Worm (Caenorhabditis elegans): ENCODE data around the gene wrt-2.

wrt-2 gene

ce11 chrX:3099832-3100231 is 5.7 kb upstream of the wrt-2 start, which contains the start of gene sec-3 (continued):
- TF ChIP-seq pqm-1 (tag; optimal IDR thresholded peaks at IDR 0.05), result peak; percentile 49
- TF ChIP-seq ceh-32 (tag; optimal IDR thresholded peaks at IDR 0.05; ENCODE audit: poor library complexity), result no peak
- peak; percentile 98 for TF ChIP-seq aha-1 (tag)
- TF ChIP-seq lin-29 (GFP tag; IDR thresholded peaks at IDR 0.05), result peak; percentile 53; the same call in 1 of the 2 replicates
- TF ChIP-seq unc-39 (tag; optimal IDR thresholded peaks at IDR 0.05), result no peak
- 0 out of 2 replicates have a peak, but pooled peaks have one; percentile 17 for TF ChIP-seq ctbp-1 (GFP tag; IDR thresholded peaks at IDR 0.05)
- no peak for TF ChIP-seq T20F7.1 (GFP tag; optimal IDR thresholded peaks at IDR 0.05)
- no peak for TF ChIP-seq dmd-8 (GFP tag; IDR thresholded peaks at IDR 0.05)
- TF ChIP-seq ces-1 (GFP tag; optimal IDR thresholded peaks at IDR 0.05), result no peak
- peak; percentile 63; the same call in 1 of the 2 replicates for TF ChIP-seq nhr-42 (GFP tag; IDR thresholded peaks at IDR 0.05)
- TF ChIP-seq T26A8.4 (GFP tag; IDR thresholded peaks at IDR 0.05), result peak; percentile 85
- TF ChIP-seq Y105C5A.15 (GFP tag; IDR thresholded peaks at IDR 0.05), result no peak
- TF ChIP-seq sdz-12 (GFP tag; optimal IDR thresholded peaks at IDR 0.05), result no peak
- TF ChIP-seq mes-2 (tag; optimal IDR thresholded peaks at IDR 0.05; ENCODE audit: poor library complexity, severe bottlenecking), result peak; percentile 93
- TF ChIP-seq fkh-10 (GFP tag; optimal IDR thresholded peaks at IDR 0.05), result peak; percentile 60
- TF ChIP-seq nhr-237 (tag; optimal IDR thresholded peaks at IDR 0.05), result no peak
- TF ChIP-seq egl-43 (GFP tag; IDR thresholded peaks at IDR 0.05), result no peak
- TF ChIP-seq zip-11 (GFP tag; IDR thresholded peaks at IDR 0.05), result no peak
- no peak for TF ChIP-seq lir-3 (tag; optimal IDR thresholded peaks at IDR 0.05)
- peak; percentile 84 for TF ChIP-seq lin-13 (GFP tag; optimal IDR thresholded peaks at IDR 0.05)
- TF ChIP-seq ZK337.2 (GFP tag; IDR thresholded peaks at IDR 0.05), result no peak
- TF ChIP-seq pha-4 (GFP tag; IDR thresholded peaks at IDR 0.05), result peak; percentile 55
- TF ChIP-seq pha-4 (tag; optimal IDR thresholded peaks at IDR 0.05), result peak; percentile 88
- TF ChIP-seq duxl-1 (tag; optimal IDR thresholded peaks at IDR 0.05; ENCODE audit: poor library complexity), result peak; percentile 85
- TF ChIP-seq nhr-6 (tag; optimal IDR thresholded peaks at IDR 0.05), result peak; percentile 73
- peak; percentile 80 for TF ChIP-seq dmd-6 (GFP tag; IDR thresholded peaks at IDR 0.05)
- TF ChIP-seq lim-7 (GFP tag; IDR thresholded peaks at IDR 0.05), result no peak
- TF ChIP-seq zfp-3 (GFP tag; conservative IDR thresholded peaks at IDR 0.05), result peak; percentile 68
- no peak for TF ChIP-seq unc-130 (GFP tag; optimal IDR thresholded peaks at IDR 0.05)
- TF ChIP-seq vab-7 (GFP tag; IDR thresholded peaks at IDR 0.05), result peak; percentile 19; the same call in 1 of the 2 replicates
- TF ChIP-seq cey-2 (tag; optimal IDR thresholded peaks at IDR 0.05; ENCODE audit: borderline replicate concordance, insufficient read depth), result no peak
- TF ChIP-seq hlh-30 (tag; optimal IDR thresholded peaks at IDR 0.05; ENCODE audit: insufficient read depth), result peak; percentile 88
- TF ChIP-seq ceh-28 (tag; optimal IDR thresholded peaks at IDR 0.05), result no peak
- TF ChIP-seq ceh-82 (tag; optimal IDR thresholded peaks at IDR 0.05), result no peak
- peak; percentile 53; the same call in 1 of the 2 replicates for TF ChIP-seq tra-1 (GFP tag; IDR thresholded peaks at IDR 0.05)
- TF ChIP-seq madf-9 (GFP tag; conservative IDR thresholded peaks at IDR 0.05), result no peak
- TF ChIP-seq skn-1 (tag; optimal IDR thresholded peaks at IDR 0.05), result no peak
- TF ChIP-seq ztf-11 (tag; optimal IDR thresholded peaks at IDR 0.05), result no peak
- peak; percentile 80 for TF ChIP-seq spr-1 (tag; optimal IDR thresholded peaks at IDR 0.05)
- peak; percentile 87 for TF ChIP-seq hmg-1.1 (GFP tag; IDR thresholded peaks at IDR 0.05)
- peak; percentile 79 for TF ChIP-seq nhr-48 (tag; optimal IDR thresholded peaks at IDR 0.05)
- TF ChIP-seq ztf-7 (tag; optimal IDR thresholded peaks at IDR 0.05), result peak; percentile 75
- TF ChIP-seq lin-1 (GFP tag; IDR thresholded peaks at IDR 0.05), result peak; percentile 35; the same call in 1 of the 2 replicates
- no peak for TF ChIP-seq aly-2 (tag; optimal IDR thresholded peaks at IDR 0.05)
- peak; percentile 86 for TF ChIP-seq lin-38 (GFP tag; IDR thresholded peaks at IDR 0.05)
- no peak for TF ChIP-seq snpc-4 (tag; optimal IDR thresholded peaks at IDR 0.05)
- no peak for TF ChIP-seq daf-12 (tag; optimal IDR thresholded peaks at IDR 0.05)
- no peak for TF ChIP-seq daf-8 (GFP tag; IDR thresholded peaks at IDR 0.05)
- TF ChIP-seq egl-27 (tag; optimal IDR thresholded peaks at IDR 0.05), result no peak
- no peak for TF ChIP-seq nhr-41 (GFP tag; IDR thresholded peaks at IDR 0.05)
- TF ChIP-seq unc-62 (GFP tag; optimal IDR thresholded peaks at IDR 0.05 in 1 of 2), result no peak
- no peak for TF ChIP-seq unc-62 (tag; optimal IDR thresholded peaks at IDR 0.05)

All from whole organism, L4 larva.